Fruit fly (Drosophila melanogaster) whole organism, larva: ENCODE data around the gene CG17572.

ENCODE experiments used
- noc ChIP-seq: fragments of 200-800 bp; sonication (Bioruptor generic); optimal IDR thresholded peaks from 3 replicates; lab custom pipeline; 2019; ENCODE audit warnings: missing biosample characterization, mild to moderate bottlenecking, missing genetic modification characterization, moderate library complexity

The CG17572 gene

DNA sequence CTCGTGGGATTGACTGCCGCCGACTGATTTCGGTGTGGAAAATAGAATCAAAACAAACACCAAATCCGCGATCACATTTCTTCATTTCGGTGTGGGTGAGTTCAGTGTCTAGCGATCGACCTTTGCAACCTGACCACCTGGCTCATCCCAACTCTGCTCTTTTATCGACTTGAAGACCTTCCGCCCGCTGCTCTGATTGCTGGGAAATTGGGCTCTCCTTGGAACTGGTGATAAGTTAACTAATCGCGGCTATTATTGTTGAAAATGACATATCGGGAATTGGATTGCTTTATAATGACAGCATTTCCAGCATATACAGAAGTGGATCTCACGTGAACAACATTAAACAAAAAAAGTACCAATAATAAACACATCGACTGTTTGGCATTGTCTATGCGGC, 23.4 kb upstream of the CG17572 start:
- TF ChIP-seq noc (tag; lab: Kevin White, UChicago), result no peak

DNA sequence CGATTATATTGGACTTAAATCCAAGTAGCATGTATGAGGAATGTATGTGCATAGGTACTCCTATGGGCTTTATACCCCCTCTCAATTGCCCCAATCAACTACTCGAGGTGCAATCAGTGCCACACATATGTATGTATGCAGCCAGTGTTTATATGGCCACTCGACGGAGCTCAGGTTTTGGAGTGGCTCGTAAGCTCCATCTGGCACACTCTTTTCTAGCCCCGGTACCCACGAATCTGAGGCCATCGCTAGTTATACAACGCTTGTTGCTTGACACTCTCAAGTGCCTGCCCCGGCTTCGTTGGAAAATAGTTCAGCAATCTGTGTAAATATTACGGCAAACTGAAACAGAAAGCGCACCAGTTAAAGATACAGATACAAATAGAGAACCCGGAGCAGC, 22.4 kb upstream of the CG17572 start:
- no peak for TF ChIP-seq noc (tag; lab: Kevin White, UChicago)

DNA sequence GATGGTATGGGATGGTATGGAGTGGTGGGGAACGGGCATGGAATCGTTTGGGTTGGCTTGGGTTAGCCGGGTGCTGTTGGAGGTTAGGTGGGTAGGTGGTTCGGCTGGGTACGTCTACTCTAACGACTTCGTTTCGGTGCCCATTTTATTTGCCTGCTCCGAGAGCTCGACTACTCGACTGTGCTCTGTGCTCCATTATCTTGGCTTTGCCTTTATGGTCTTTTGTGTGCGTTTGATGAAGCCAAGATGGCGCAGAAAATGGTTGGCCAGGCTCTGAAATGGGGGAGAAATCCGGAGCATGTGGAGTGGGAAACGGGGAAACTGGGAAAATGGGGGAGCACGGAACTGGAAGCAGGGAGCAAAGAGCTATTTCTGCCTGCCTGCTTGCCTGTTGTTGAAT, 19.9 kb upstream of the CG17572 start:
- no peak for TF ChIP-seq noc (tag; lab: Kevin White, UChicago)

dm6 chr2L:19089385-19089784, 15.4 kb upstream of the CG17572 start:
- no peak for TF ChIP-seq noc (tag; lab: Kevin White, UChicago)

DNA sequence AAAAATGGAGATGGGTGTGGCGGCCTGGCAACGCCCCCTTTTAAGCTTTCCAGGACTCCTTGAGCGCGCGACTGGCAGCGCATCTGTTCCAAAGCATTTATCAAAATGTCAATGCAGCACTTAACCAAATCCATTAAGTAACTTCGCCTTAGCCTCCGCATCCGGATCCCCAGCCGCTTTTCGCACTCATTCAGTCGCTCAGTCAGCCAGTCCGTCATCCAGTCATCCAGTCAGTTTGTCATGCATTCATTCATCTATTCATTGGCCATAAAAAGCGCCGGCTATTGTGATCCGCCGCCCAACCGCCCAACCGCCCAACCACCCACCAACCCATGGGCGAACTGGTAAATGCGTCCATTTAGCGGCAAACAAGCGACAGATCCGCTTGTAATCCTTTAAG, 14.9 kb upstream of the CG17572 start:
- TF ChIP-seq noc (tag; lab: Kevin White, UChicago), result no peak

- TF ChIP-seq noc (tag; lab: Kevin White, UChicago), result no peak
These were observed 9.4 kb upstream of the CG17572 start for dm6 chr2L:19083320-19083764.

- TF ChIP-seq noc (tag; lab: Kevin White, UChicago), result no peak
These were observed 5.8 kb upstream of the CG17572 start for dm6 chr2L:19079742-19080141.

- TF ChIP-seq noc (tag; lab: Kevin White, UChicago), result no peak
These were observed 5.0 kb upstream of the CG17572 start, which contains the start of gene CG10700 for dm6 chr2L:19078928-19079327. Gene CG10700 (minus strand): TSS chr2L:19079028.

dm6 chr2L:19071713-19072112, 2.2 kb downstream of the CG17572 start:
- no peak for TF ChIP-seq noc (tag; lab: Kevin White, UChicago)

- no peak for TF ChIP-seq noc (tag; lab: Kevin White, UChicago)
These were observed 4.3 kb downstream of the CG17572 start, which contains the start of gene CG10702 for dm6 chr2L:19069548-19070145. Gene CG10702 (minus strand): TSS chr2L:19069851.

DNA sequence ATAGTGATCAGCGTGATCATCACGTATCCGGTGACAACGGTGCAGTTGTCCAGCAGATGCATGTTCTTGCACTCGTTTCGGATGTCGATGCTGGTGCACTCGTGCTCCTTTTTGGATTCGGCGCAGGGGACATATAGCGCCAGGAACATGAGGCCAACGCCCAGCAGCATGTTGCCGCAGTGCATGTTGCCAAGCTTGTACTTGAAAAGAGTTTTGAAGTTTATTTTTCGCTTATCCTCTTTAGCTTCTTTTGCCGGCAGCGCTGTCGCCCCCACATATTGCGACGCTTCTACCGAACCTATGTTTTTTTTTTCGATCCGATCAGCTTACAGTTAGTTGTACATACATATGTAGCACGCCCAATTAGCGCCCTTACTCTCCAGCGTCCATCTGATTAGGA, 5.6 kb downstream of the CG17572 start:
- TF ChIP-seq noc (tag; lab: Kevin White, UChicago), result no peak

DNA sequence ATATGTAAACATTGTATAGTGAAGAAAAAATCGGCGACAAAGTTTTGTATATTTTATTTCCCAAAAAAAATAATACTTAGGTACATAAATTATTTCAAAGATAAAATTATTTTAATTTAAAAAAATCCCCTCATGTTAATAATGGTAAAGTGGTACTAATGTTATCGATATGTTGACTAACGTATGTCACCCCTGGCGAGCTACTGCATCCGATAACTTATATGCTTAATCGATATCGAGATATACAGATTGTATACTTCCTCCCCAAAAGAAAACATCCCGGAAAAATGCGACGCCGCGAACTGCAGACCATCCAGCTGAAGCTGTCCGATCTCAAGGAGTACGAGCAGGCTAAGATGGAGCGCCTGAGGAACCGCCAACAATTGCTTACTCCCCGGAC, 9.2 kb downstream of the CG17572 start, which contains the start of gene CG17343:
TSS of gene CG17343 (plus strand) at position 224 of the 400 bp plus-strand sequence.
- no peak for TF ChIP-seq noc (tag; lab: Kevin White, UChicago)

DNA sequence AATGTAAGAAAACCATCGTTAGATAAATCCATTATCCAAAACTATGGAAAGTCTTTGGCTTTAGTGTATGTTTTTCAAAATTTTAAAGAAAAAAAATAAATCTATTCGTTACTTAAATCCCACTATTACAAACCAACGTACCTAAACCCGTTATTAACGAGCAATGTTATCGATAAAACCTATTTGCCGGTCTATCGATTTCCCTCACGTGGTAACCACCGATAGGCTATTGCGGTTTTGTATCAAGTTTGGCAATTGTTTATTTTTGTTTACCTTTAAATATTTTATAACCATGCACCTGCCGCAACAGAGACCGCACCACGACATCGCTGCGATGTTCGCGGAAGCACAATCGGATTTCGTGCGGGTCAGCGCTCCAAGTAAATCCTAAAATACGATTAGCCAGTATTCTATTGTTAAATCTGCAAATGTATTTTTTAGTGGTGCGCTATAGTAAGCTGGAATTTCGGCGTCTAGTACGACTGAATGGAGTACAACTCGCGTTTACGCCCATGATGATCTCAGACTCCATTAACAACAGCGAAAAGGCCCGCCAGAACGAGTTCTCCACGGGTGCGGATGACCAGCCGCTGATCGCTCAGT, 10.8 kb downstream of the CG17572 start, which contains the start of gene Dus4:
TSS of gene Dus4 (plus strand) at position 206 of the 603 bp plus-strand sequence.
- no peak for TF ChIP-seq noc (tag; lab: Kevin White, UChicago)

DNA sequence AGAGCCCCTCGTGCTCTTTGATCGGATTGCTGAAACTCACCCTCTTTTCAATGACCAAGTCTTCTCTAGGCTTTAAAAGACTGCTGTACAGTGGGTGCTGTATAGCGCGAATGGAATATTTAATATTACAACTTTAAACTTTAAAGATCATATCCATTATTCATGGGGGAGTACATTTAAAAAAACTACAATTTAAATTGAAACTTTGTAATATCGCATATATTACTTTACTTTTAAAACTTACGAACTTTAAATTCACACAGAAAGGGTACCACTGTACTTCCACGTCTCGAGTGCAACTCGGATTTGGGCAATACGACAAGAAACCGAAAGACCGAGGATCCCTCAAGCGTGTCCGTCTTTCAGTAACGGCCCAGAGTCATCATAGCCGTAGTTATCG, 15.0 kb downstream of the CG17572 start, which contains the start of gene Phlpp:
TSS of gene Phlpp (plus strand) at position 214 of the 400 bp plus-strand sequence.
- TF ChIP-seq noc (tag; lab: Kevin White, UChicago), result no peak

dm6 chr2L:19057799-19058198, 16.1 kb downstream of the CG17572 start:
- no peak for TF ChIP-seq noc (tag; lab: Kevin White, UChicago)

DNA sequence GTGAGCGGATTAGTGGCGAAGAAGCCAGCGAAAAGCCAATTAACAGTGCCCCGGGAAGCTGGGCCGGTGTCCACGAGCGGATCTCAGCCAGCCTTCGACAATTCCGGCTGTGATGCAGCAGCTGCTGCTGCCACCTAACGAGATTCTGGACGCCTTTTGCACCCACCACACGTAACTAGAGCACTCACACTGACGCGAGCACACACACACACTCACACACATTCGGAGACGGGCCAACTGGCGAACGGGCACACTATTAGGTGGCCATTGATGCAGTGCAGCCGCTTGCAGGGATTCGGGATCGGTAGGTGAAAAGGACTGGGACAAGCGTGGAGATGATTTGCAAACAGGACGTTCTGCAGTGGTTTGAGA, 19.4 kb downstream of the CG17572 start:
- TF ChIP-seq noc (tag; lab: Kevin White, UChicago), result no peak
